Fruit fly (Drosophila melanogaster): ENCODE data around the gene Wnt5.

Wnt5 gene

DNA sequence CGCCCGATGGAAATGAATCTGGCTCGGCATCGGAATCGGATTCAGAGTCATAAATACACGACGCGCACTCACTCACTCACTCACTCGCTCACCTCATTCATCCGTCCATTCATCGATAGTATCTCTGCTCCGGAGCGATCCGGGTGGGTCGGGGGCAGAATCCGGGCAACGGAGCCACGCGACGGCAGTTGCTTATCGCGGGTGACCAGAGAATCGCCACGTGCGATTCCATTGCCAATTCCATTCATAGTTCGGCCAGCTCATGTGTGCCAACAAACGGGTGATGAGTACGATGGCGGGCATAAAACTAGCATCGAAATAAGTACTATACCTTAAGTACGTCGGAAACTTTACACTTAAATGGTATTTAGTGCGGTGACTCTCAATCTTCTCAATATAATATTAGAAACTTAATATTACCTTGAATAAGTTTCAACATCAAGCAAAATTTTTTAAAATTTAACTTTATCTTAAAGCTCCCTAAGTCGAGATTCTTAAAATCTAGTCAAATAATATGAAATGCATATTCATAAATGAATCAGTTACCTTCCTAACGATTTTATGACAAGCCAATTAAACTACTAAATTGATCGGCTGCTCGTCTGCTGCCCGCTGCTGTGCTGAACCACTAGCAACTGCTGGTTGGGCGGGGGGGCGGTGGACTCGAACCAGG is 19.5 kb upstream of the Wnt5 start:
- peak; percentile 6 for TF ChIP-seq gsb-n (tag; optimal IDR thresholded peaks at IDR 0.05)
- no peak for TF ChIP-seq CG8290 (GFP tag; optimal IDR thresholded peaks at IDR 0.05)
- TF ChIP-seq CG8290 (tag; optimal IDR thresholded peaks at IDR 0.05) = no peak
- TF ChIP-seq CG31365 (tag; optimal IDR thresholded peaks at IDR 0.05) = no peak
- TF ChIP-seq CG10654 (GFP tag; optimal IDR thresholded peaks at IDR 0.05) = no peak
- no peak for TF ChIP-seq MESR4 (GFP tag; optimal IDR thresholded peaks at IDR 0.05)
- TF ChIP-seq Poxn (GFP tag; IDR thresholded peaks at IDR 0.05) = no peak
- peak; percentile 51; the same call in 1 of the 2 replicates for TF ChIP-seq CG6689 (GFP tag; IDR thresholded peaks at IDR 0.05)
- peak; percentile 70 for TF ChIP-seq CG14710 (tag; optimal IDR thresholded peaks at IDR 0.05)
- TF ChIP-seq Hsf (GFP tag; optimal IDR thresholded peaks at IDR 0.05) = peak; percentile 40
- no peak for TF ChIP-seq CG9215 (GFP tag; IDR thresholded peaks at IDR 0.05)
- no peak for TF ChIP-seq NK7.1 (GFP tag; optimal IDR thresholded peaks at IDR 0.05)
- TF ChIP-seq lmd (GFP tag; IDR thresholded peaks at IDR 0.05) = peak; percentile 34; the same call in 1 of the 2 replicates
- no peak for TF ChIP-seq HLHmδ (GFP tag; optimal IDR thresholded peaks at IDR 0.05)
- TF ChIP-seq dimm (GFP tag; IDR thresholded peaks at IDR 0.05) = no peak
- TF ChIP-seq CG4854 (GFP tag; optimal IDR thresholded peaks at IDR 0.05) = no peak
- TF ChIP-seq CG2678 (tag; optimal IDR thresholded peaks at IDR 0.05) = peak; percentile 67
- no peak for TF ChIP-seq sima (GFP tag; optimal IDR thresholded peaks at IDR 0.05)
- TF ChIP-seq hkb (optimal IDR thresholded peaks at IDR 0.05) = no peak
- TF ChIP-seq hkb (GFP tag; IDR thresholded peaks at IDR 0.05) = peak; percentile 56
- TF ChIP-seq bcd (GFP tag; optimal IDR thresholded peaks at IDR 0.05) = peak; percentile 51
- no peak for TF ChIP-seq gt (GFP tag; IDR thresholded peaks at IDR 0.05)
- no peak for TF ChIP-seq CHES-1-like (GFP tag; optimal IDR thresholded peaks at IDR 0.05)
- TF ChIP-seq gfzf (GFP tag; optimal IDR thresholded peaks at IDR 0.05) = no peak
- no peak for TF ChIP-seq CG7745 (tag; optimal IDR thresholded peaks at IDR 0.05)
- TF ChIP-seq danr (GFP tag; IDR thresholded peaks at IDR 0.05) = 0 out of 2 replicates have a peak, but pooled peaks have one; percentile 5
- no peak for TF ChIP-seq wor (GFP tag; IDR thresholded peaks at IDR 0.05)
- no peak for TF ChIP-seq Lpt (GFP tag; optimal IDR thresholded peaks at IDR 0.05)
- no peak for TF ChIP-seq CG3838 (GFP tag; optimal IDR thresholded peaks at IDR 0.05)
- TF ChIP-seq CG12744 (GFP tag; optimal IDR thresholded peaks at IDR 0.05) = no peak
- TF ChIP-seq Hr78 (GFP tag; optimal IDR thresholded peaks at IDR 0.05) = peak in 1 of 2 experiments; percentile 21
- TF ChIP-seq Fer3 (tag; optimal IDR thresholded peaks at IDR 0.05) = no peak
- TF ChIP-seq bsh (GFP tag; optimal IDR thresholded peaks at IDR 0.05) = peak in 1 of 2 experiments; percentile 53
- TF ChIP-seq Bteb2 (GFP tag; optimal IDR thresholded peaks at IDR 0.05) = no peak
- peak; percentile 50 for TF ChIP-seq CG6254 (GFP tag; optimal IDR thresholded peaks at IDR 0.05)
- no peak for TF ChIP-seq CG5953 (GFP tag; IDR thresholded peaks at IDR 0.05)
- TF ChIP-seq CG7556 (GFP tag; optimal IDR thresholded peaks at IDR 0.05) = peak; percentile 57
- TF ChIP-seq Ptx1 (GFP tag; IDR thresholded peaks at IDR 0.05) = 0 out of 2 replicates have a peak, but pooled peaks have one; percentile 19
- no peak for TF ChIP-seq CG1602 (GFP tag; optimal IDR thresholded peaks at IDR 0.05)
- no peak for TF ChIP-seq CG3995 (GFP tag; optimal IDR thresholded peaks at IDR 0.05)
- TF ChIP-seq CG7987 (GFP tag; optimal IDR thresholded peaks at IDR 0.05) = no peak
- TF ChIP-seq CG18599 (GFP tag; optimal IDR thresholded peaks at IDR 0.05) = peak; percentile 50
- TF ChIP-seq ftz-f1 (GFP tag; optimal IDR thresholded peaks at IDR 0.05) = no peak
- TF ChIP-seq Opbp (GFP tag; IDR thresholded peaks at IDR 0.05; ENCODE audit: partially characterized antibody) = no peak
- peak; percentile 73 for TF ChIP-seq CG9727 (GFP tag; optimal IDR thresholded peaks at IDR 0.05)
- no peak for TF ChIP-seq CG10274 (GFP tag; optimal IDR thresholded peaks at IDR 0.05)
- TF ChIP-seq crp (GFP tag; optimal IDR thresholded peaks at IDR 0.05) = no peak
- TF ChIP-seq crol (GFP tag; IDR thresholded peaks at IDR 0.05) = 0 out of 2 replicates have a peak, but pooled peaks have one; percentile 10
- TF ChIP-seq vnd (GFP tag; IDR thresholded peaks at IDR 0.05; ENCODE audit: partially characterized antibody) = no peak
- peak; percentile 7 for TF ChIP-seq CG10462 (GFP tag; optimal IDR thresholded peaks at IDR 0.05)

All from whole organism, embryonic.